Worm (Caenorhabditis elegans) whole organism, L4 larva: ENCODE measurements around the gene T23C6.4.

Experiments used
- F26F4.8 ChIP-seq: fragments of 200-800 bp; sonication (Bioruptor generic); conservative IDR thresholded peaks from 2 replicates; pipeline ENCODE4 v1.3.6; 2022; ENCODE audit warnings: missing genetic modification characterization, missing compliant biosample characterization
- F37D6.2 ChIP-seq: sonication (generic microtip); optimal IDR thresholded peaks from 2 replicates; lab custom pipeline; 2016; ENCODE audit warnings: mild to moderate bottlenecking, missing genetic modification characterization, missing compliant biosample characterization
- F49E8.2 ChIP-seq: sonication (generic microtip); optimal IDR thresholded peaks from 2 replicates; lab custom pipeline; 2016; ENCODE audit warnings: missing compliant biosample characterization, mild to moderate bottlenecking, missing genetic modification characterization, borderline replicate concordance
- T26A8.4 ChIP-seq: fragments of 200-800 bp; sonication (Bioruptor generic); IDR thresholded peaks from 2 replicates; pipeline ENCODE4 v1.3.6; 2022; ENCODE audit warnings: missing genetic modification characterization, missing compliant biosample characterization
- Y105C5A.15 ChIP-seq: fragments of 200-800 bp; sonication (Bioruptor generic); IDR thresholded peaks from 2 replicates; pipeline ENCODE4 v1.3.6; 2022; ENCODE audit warnings: missing genetic modification characterization, missing compliant biosample characterization
- Y75B8A.6 ChIP-seq: fragments of 200-800 bp; sonication (Bioruptor generic); IDR thresholded peaks from 2 replicates; pipeline ENCODE4 v1.3.6; 2022; ENCODE audit warnings: missing genetic modification reagents, missing genetic modification characterization, missing compliant biosample characterization
- ZK546.5 ChIP-seq, 2 experiments: sonication (generic microtip); optimal IDR thresholded peaks; 2 replicates each; lab custom pipeline; 2017; ENCODE audit warnings: missing biosample characterization in 2 of 2, missing genetic modification characterization in 2 of 2
- ama-1 ChIP-seq: fragments of 150-350 bp; optimal IDR thresholded peaks from 2 replicates; lab custom pipeline; 2014; ENCODE audit warnings: inconsistent platforms, mixed read lengths
- ceh-20 ChIP-seq: fragments of 200-800 bp; sonication (Bioruptor generic); IDR thresholded peaks from 2 replicates; pipeline ENCODE4 v1.3.6; 2022; ENCODE audit warnings: missing genetic modification reagents, missing genetic modification characterization, missing compliant biosample characterization
- ceh-28 ChIP-seq: fragments of 150-350 bp; optimal IDR thresholded peaks from 2 replicates; lab custom pipeline; 2014; ENCODE audit warnings: missing biosample characterization, missing genetic modification reagents, missing genetic modification characterization
- ceh-32 ChIP-seq: sonication (generic microtip); optimal IDR thresholded peaks from 2 replicates; lab custom pipeline; 2016; ENCODE audit warnings: mild to moderate bottlenecking, missing genetic modification characterization, missing compliant biosample characterization; ENCODE audit not compliant: poor library complexity
- ceh-62 ChIP-seq: sonication (generic microtip); optimal IDR thresholded peaks from 2 replicates; lab custom pipeline; 2017; ENCODE audit warnings: missing biosample characterization, missing genetic modification characterization
- ceh-82 ChIP-seq: sonication (generic microtip); optimal IDR thresholded peaks from 2 replicates; lab custom pipeline; 2017; ENCODE audit warnings: missing biosample characterization, missing genetic modification characterization
- ces-1 ChIP-seq: fragments of 150-350 bp; sonication (generic microtip); optimal IDR thresholded peaks from 4 replicates; lab custom pipeline; 2014; ENCODE audit warnings: missing biosample characterization, missing genetic modification reagents, missing genetic modification characterization
- cey-2 ChIP-seq: sonication (generic microtip); optimal IDR thresholded peaks from 3 replicates; lab custom pipeline; 2017; ENCODE audit warnings: missing genetic modification characterization, mild to moderate bottlenecking, missing compliant biosample characterization, antibody characterized with exemption, borderline replicate concordance; ENCODE audit not compliant: insufficient read depth
- ctbp-1 ChIP-seq: fragments of 200-800 bp; sonication (Bioruptor generic); IDR thresholded peaks from 2 replicates; pipeline ENCODE4 v1.3.6; 2022; ENCODE audit warnings: missing genetic modification reagents, missing genetic modification characterization, missing compliant biosample characterization
- daf-12 ChIP-seq: fragments of 150-350 bp; optimal IDR thresholded peaks from 2 replicates; lab custom pipeline; 2014; ENCODE audit warnings: missing biosample characterization, missing genetic modification reagents, missing genetic modification characterization
- daf-16 ChIP-seq, 3 experiments: sonication (generic microtip); optimal IDR thresholded peaks; 2 replicates each; lab custom pipeline; 2016 to 2017; ENCODE audit warnings: missing genetic modification characterization in 3 of 3, missing genetic modification reagents in 3 of 3, mild to moderate bottlenecking in 2 of 3, missing compliant biosample characterization in 2 of 3, missing biosample characterization in 1 of 3, moderate library complexity in 1 of 3
- daf-19 ChIP-seq: fragments of 200-800 bp; sonication (Bioruptor generic); conservative IDR thresholded peaks from 2 replicates; pipeline ENCODE4 v1.3.6; 2022; ENCODE audit warnings: missing genetic modification characterization, missing compliant biosample characterization
- dmd-6 ChIP-seq: fragments of 200-800 bp; sonication (Bioruptor generic); IDR thresholded peaks from 2 replicates; pipeline ENCODE4 v1.3.6; 2022; ENCODE audit warnings: missing genetic modification reagents, missing genetic modification characterization, missing compliant biosample characterization
- duxl-1 ChIP-seq: sonication (generic microtip); optimal IDR thresholded peaks from 2 replicates; lab custom pipeline; 2016; ENCODE audit warnings: mild to moderate bottlenecking, missing genetic modification characterization, moderate library complexity, missing compliant biosample characterization; ENCODE audit not compliant: poor library complexity
- egl-27 ChIP-seq: sonication (generic microtip); optimal IDR thresholded peaks from 3 replicates; lab custom pipeline; 2017; ENCODE audit warnings: missing biosample characterization, missing genetic modification reagents, missing genetic modification characterization
- egl-43 ChIP-seq: fragments of 200-800 bp; sonication (Bioruptor generic); IDR thresholded peaks from 2 replicates; pipeline ENCODE4 v1.3.6; 2022; ENCODE audit warnings: missing genetic modification reagents, missing genetic modification characterization, missing compliant biosample characterization
- fos-1 ChIP-seq: fragments of 150-350 bp; optimal IDR thresholded peaks from 2 replicates; lab custom pipeline; 2014; ENCODE audit warnings: missing biosample characterization, missing genetic modification characterization
- gei-8 ChIP-seq: fragments of 200-800 bp; sonication (Bioruptor generic); optimal IDR thresholded peaks from 2 replicates; lab custom pipeline; 2018; ENCODE audit warnings: mild to moderate bottlenecking, missing genetic modification characterization, missing compliant biosample characterization
- hlh-11 ChIP-seq: fragments of 200-800 bp; sonication (Bioruptor generic); optimal IDR thresholded peaks from 2 replicates; lab custom pipeline; 2018; ENCODE audit warnings: mild to moderate bottlenecking, missing genetic modification characterization, missing compliant biosample characterization
- hmg-1.1 ChIP-seq: fragments of 200-800 bp; sonication (Bioruptor generic); IDR thresholded peaks from 2 replicates; pipeline ENCODE4 v1.3.6; 2022; ENCODE audit warnings: missing genetic modification reagents, missing genetic modification characterization, missing compliant biosample characterization
- jun-1 ChIP-seq: fragments of 150-350 bp; optimal IDR thresholded peaks from 2 replicates; lab custom pipeline; 2014; ENCODE audit warnings: missing biosample characterization, missing genetic modification reagents, missing genetic modification characterization
- lin-1 ChIP-seq: fragments of 200-800 bp; sonication (Bioruptor generic); IDR thresholded peaks from 2 replicates; pipeline ENCODE4 v1.3.6; 2022; ENCODE audit warnings: missing genetic modification reagents, missing genetic modification characterization, missing compliant biosample characterization
- lin-13 ChIP-seq: fragments of 150-350 bp; optimal IDR thresholded peaks from 2 replicates; lab custom pipeline; 2014; ENCODE audit warnings: missing biosample characterization, missing genetic modification reagents, missing genetic modification characterization
- lir-3 ChIP-seq: sonication (generic microtip); optimal IDR thresholded peaks from 2 replicates; lab custom pipeline; 2016; ENCODE audit warnings: mild to moderate bottlenecking, missing genetic modification characterization, missing compliant biosample characterization
- madf-9 ChIP-seq: fragments of 200-800 bp; sonication (Bioruptor generic); conservative IDR thresholded peaks from 2 replicates; pipeline ENCODE4 v1.3.6; 2022; ENCODE audit warnings: missing genetic modification reagents, missing genetic modification characterization, missing compliant biosample characterization
- mdt-29 ChIP-seq: fragments of 200-800 bp; sonication (Bioruptor generic); IDR thresholded peaks from 2 replicates; pipeline ENCODE4 v1.3.6; 2022; ENCODE audit warnings: missing genetic modification reagents, missing genetic modification characterization, missing compliant biosample characterization
- mep-1 ChIP-seq: fragments of 150-350 bp; sonication (generic microtip); optimal IDR thresholded peaks from 3 replicates; lab custom pipeline; 2014; ENCODE audit warnings: missing biosample characterization, missing genetic modification characterization
- mxl-3 ChIP-seq: fragments of 200-800 bp; sonication (Bioruptor generic); optimal IDR thresholded peaks from 2 replicates; lab custom pipeline; 2018; ENCODE audit warnings: mild to moderate bottlenecking, missing genetic modification characterization, missing compliant biosample characterization
- nhr-10 ChIP-seq: fragments of 150-350 bp; optimal IDR thresholded peaks from 2 replicates; lab custom pipeline; 2014; ENCODE audit warnings: missing biosample characterization, missing genetic modification characterization
- nhr-25 ChIP-seq: sonication (generic microtip); optimal IDR thresholded peaks from 2 replicates; lab custom pipeline; 2017; ENCODE audit warnings: missing genetic modification characterization, mild to moderate bottlenecking, missing compliant biosample characterization, antibody characterized with exemption, moderate library complexity, borderline replicate concordance; ENCODE audit not compliant: insufficient read depth
- nhr-28 ChIP-seq: fragments of 150-350 bp; optimal IDR thresholded peaks from 2 replicates; lab custom pipeline; 2014; ENCODE audit warnings: missing biosample characterization, missing genetic modification characterization
- nhr-41 ChIP-seq: fragments of 200-800 bp; sonication (Bioruptor generic); IDR thresholded peaks from 2 replicates; pipeline ENCODE4 v1.3.6; 2022; ENCODE audit warnings: missing genetic modification reagents, missing genetic modification characterization, missing compliant biosample characterization
- nhr-48 ChIP-seq: sonication (generic microtip); optimal IDR thresholded peaks from 2 replicates; lab custom pipeline; 2016; ENCODE audit warnings: mild to moderate bottlenecking, missing genetic modification characterization, missing compliant biosample characterization
- nhr-6 ChIP-seq: fragments of 150-350 bp; optimal IDR thresholded peaks from 2 replicates; lab custom pipeline; 2014; ENCODE audit warnings: missing biosample characterization, missing genetic modification characterization
- nhr-76 ChIP-seq: fragments of 150-350 bp; optimal IDR thresholded peaks from 2 replicates; lab custom pipeline; 2014; ENCODE audit warnings: missing biosample characterization, missing genetic modification characterization
- nhr-77 ChIP-seq: fragments of 150-350 bp; optimal IDR thresholded peaks from 2 replicates; lab custom pipeline; 2014; ENCODE audit warnings: missing biosample characterization, missing genetic modification characterization
- pqm-1 ChIP-seq: sonication (generic microtip); optimal IDR thresholded peaks from 2 replicates; lab custom pipeline; 2017; ENCODE audit warnings: missing biosample characterization, missing genetic modification characterization
- sdz-12 ChIP-seq: fragments of 200-800 bp; sonication (Bioruptor generic); optimal IDR thresholded peaks from 2 replicates; lab custom pipeline; 2018; ENCODE audit warnings: mild to moderate bottlenecking, missing genetic modification characterization, missing compliant biosample characterization
- skn-1 ChIP-seq: fragments of 150-350 bp; optimal IDR thresholded peaks from 2 replicates; lab custom pipeline; 2014; ENCODE audit warnings: missing biosample characterization, missing genetic modification characterization
- spr-1 ChIP-seq: sonication (generic microtip); optimal IDR thresholded peaks from 2 replicates; lab custom pipeline; 2016; ENCODE audit warnings: mild to moderate bottlenecking, missing genetic modification characterization, missing compliant biosample characterization
- unc-62 ChIP-seq, 3 experiments: fragments of 150-350 bp in 1 of 3; sonication (generic microtip); optimal IDR thresholded peaks in 2 of 3; peaks in 1 of 3; 1 replicate in 1 of 3; 2 replicates in 2 of 3; lab custom pipeline; 2014 to 2017; ENCODE audit warnings: missing biosample characterization in 3 of 3, missing genetic modification characterization in 3 of 3, missing genetic modification reagents in 3 of 3, missing genotype in 1 of 3
- vab-7 ChIP-seq: fragments of 200-800 bp; sonication (Bioruptor generic); IDR thresholded peaks from 2 replicates; pipeline ENCODE4 v1.3.6; 2022; ENCODE audit warnings: missing genetic modification reagents, missing genetic modification characterization, missing compliant biosample characterization
- zip-11 ChIP-seq: fragments of 200-800 bp; sonication (Bioruptor generic); IDR thresholded peaks from 2 replicates; pipeline ENCODE4 v1.3.6; 2022; ENCODE audit warnings: missing genetic modification characterization, missing compliant biosample characterization
- zip-2 ChIP-seq: fragments of 150-350 bp; optimal IDR thresholded peaks from 2 replicates; lab custom pipeline; 2014; ENCODE audit warnings: missing biosample characterization, missing genetic modification characterization

T23C6.4 gene

ce11 chrX:17138060-17138557 is 11.6 kb downstream of the T23C6.4 start, which contains the start of gene cnp-3 (continued):
- TF ChIP-seq nhr-25 (tag; lab: Kevin White, UChicago): no peak
- no peak for TF ChIP-seq egl-43 (GFP tag; lab: Robert Waterston, UW)
- TF ChIP-seq nhr-41: no peak
- no peak for TF ChIP-seq cey-2
- no peak for TF ChIP-seq hmg-1.1 (GFP tag; lab: Robert Waterston, UW)
- TF ChIP-seq lin-13 (GFP tag; lab: Kevin White, UChicago): peak; percentile 20
- no peak for TF ChIP-seq F37D6.2 (tag; lab: Kevin White, UChicago)
- no peak for TF ChIP-seq ama-1
- TF ChIP-seq skn-1 (tag; lab: Kevin White, UChicago): no peak
- no peak for TF ChIP-seq egl-27 (tag; lab: Kevin White, UChicago)
- no peak for TF ChIP-seq jun-1
- TF ChIP-seq mep-1 (tag; lab: Kevin White, UChicago): peak; percentile 32
- TF ChIP-seq daf-12 (tag; lab: Kevin White, UChicago): no peak
- TF ChIP-seq fos-1 (tag; lab: Kevin White, UChicago): no peak
- TF ChIP-seq Y75B8A.6 (GFP tag; lab: Robert Waterston, UW): no peak
- no peak for TF ChIP-seq ceh-28 (tag; lab: Kevin White, UChicago)
- no peak for TF ChIP-seq F26F4.8 (GFP tag; lab: Robert Waterston, UW)
- peak; percentile 5 for TF ChIP-seq nhr-48 (tag; lab: Kevin White, UChicago)
- no peak for TF ChIP-seq ZK546.5 (tag; optimal IDR thresholded peaks at IDR 0.05; lab: Kevin White, UChicago)
- TF ChIP-seq ceh-20: no peak
- TF ChIP-seq ctbp-1 (GFP tag; lab: Robert Waterston, UW): no peak
- no peak for TF ChIP-seq nhr-77 (tag; lab: Kevin White, UChicago)
- no peak for TF ChIP-seq daf-19 (GFP tag; lab: Robert Waterston, UW)
- no peak for TF ChIP-seq madf-9 (GFP tag; lab: Robert Waterston, UW)
- peak; percentile 81 for TF ChIP-seq hlh-11 (tag; lab: Kevin White, UChicago)
- no peak for TF ChIP-seq duxl-1 (tag; lab: Kevin White, UChicago)
- TF ChIP-seq ces-1: no peak
- peak in 1 of 2 experiments; percentile 61 for TF ChIP-seq unc-62 (GFP tag; optimal IDR thresholded peaks at IDR 0.05 in 1 of 2; lab: Kevin White, UChicago)
- no peak for TF ChIP-seq unc-62 (tag; optimal IDR thresholded peaks at IDR 0.05; lab: Kevin White, UChicago)
- no peak for TF ChIP-seq zip-11 (GFP tag; lab: Robert Waterston, UW)
- no peak for TF ChIP-seq ceh-62 (tag; lab: Kevin White, UChicago)
- TF ChIP-seq nhr-10 (tag; lab: Kevin White, UChicago): no peak
- TF ChIP-seq vab-7 (GFP tag; lab: Robert Waterston, UW): no peak
- TF ChIP-seq daf-16 (GFP tag; optimal IDR thresholded peaks at IDR 0.05; lab: Kevin White, UChicago): no peak
- peak; percentile 47 for TF ChIP-seq daf-16 (tag; optimal IDR thresholded peaks at IDR 0.05; lab: Kevin White, UChicago)
- TF ChIP-seq sdz-12 (GFP tag; lab: Kevin White, UChicago): no peak
- TF ChIP-seq zip-2 (tag; lab: Kevin White, UChicago): no peak
- TF ChIP-seq ceh-82: no peak
- TF ChIP-seq gei-8: no peak
- no peak for TF ChIP-seq F49E8.2 (tag; lab: Kevin White, UChicago)
- peak; percentile 16 for TF ChIP-seq nhr-6
- TF ChIP-seq nhr-28 (tag; lab: Kevin White, UChicago): no peak
- TF ChIP-seq T26A8.4 (GFP tag; lab: Robert Waterston, UW): no peak
- no peak for TF ChIP-seq spr-1
- TF ChIP-seq ceh-32 (tag; lab: Kevin White, UChicago): no peak
- TF ChIP-seq lin-1: no peak
- TF ChIP-seq Y105C5A.15: no peak
- peak; percentile 68 for TF ChIP-seq mxl-3 (GFP tag; lab: Kevin White, UChicago)
- no peak for TF ChIP-seq nhr-76 (tag; lab: Kevin White, UChicago)
- TF ChIP-seq pqm-1 (tag; lab: Kevin White, UChicago): peak; percentile 2
- TF ChIP-seq lir-3 (tag; lab: Kevin White, UChicago): no peak
- TF ChIP-seq mdt-29: no peak
- peak; percentile 45 for TF ChIP-seq dmd-6
